Fruit fly (Drosophila melanogaster) whole organism, embryonic: ENCODE data around the gene Eato.

Experiments used
- Aef1 ChIP-seq: fragments of 200-800 bp; sonication (Bioruptor generic); IDR thresholded peaks from 3 replicates; pipeline ENCODE4 v1.3.6; 2022; ENCODE audit warnings: missing biosample characterization, missing genetic modification characterization
- CG10267 ChIP-seq: fragments of 200-800 bp; sonication (Bioruptor generic); optimal IDR thresholded peaks from 2 replicates; lab custom pipeline; 2018; ENCODE audit warnings: missing biosample characterization, mild to moderate bottlenecking, missing genetic modification characterization, moderate library complexity
- CG11093 ChIP-seq: fragments of 200-800 bp; sonication (Bioruptor generic); IDR thresholded peaks from 3 replicates; pipeline ENCODE4 v1.3.6; 2022; ENCODE audit warnings: missing biosample characterization, missing genetic modification characterization
- CG11247 ChIP-seq: fragments of 200-800 bp; sonication (Bioruptor generic); IDR thresholded peaks from 2 replicates; pipeline ENCODE4 v1.3.6; 2022; ENCODE audit warnings: missing biosample characterization, missing genetic modification characterization
- CG13424 ChIP-seq: fragments of 200-800 bp; sonication (Bioruptor generic); optimal IDR thresholded peaks from 2 replicates; lab custom pipeline; 2019; ENCODE audit warnings: missing biosample characterization, mild to moderate bottlenecking, missing genetic modification characterization, moderate library complexity
- CG2712 ChIP-seq: fragments of 200-800 bp; optimal IDR thresholded peaks from 3 replicates; lab custom pipeline; 2019; ENCODE audit warnings: missing biosample characterization, mild to moderate bottlenecking, missing genetic modification characterization, moderate library complexity
- CG3065 ChIP-seq: fragments of 200-800 bp; sonication (Bioruptor generic); optimal IDR thresholded peaks from 2 replicates; lab custom pipeline; 2016; ENCODE audit warnings: missing biosample characterization, missing genetic modification characterization
- CG31365 ChIP-seq: fragments of 200-800 bp; sonication (Bioruptor generic); optimal IDR thresholded peaks from 2 replicates; lab custom pipeline; 2018; ENCODE audit warnings: missing biosample characterization, mild to moderate bottlenecking, missing genetic modification characterization
- CG3847 ChIP-seq: fragments of 200-800 bp; sonication (Bioruptor generic); IDR thresholded peaks from 2 replicates; pipeline ENCODE4 v1.3.6; 2022; ENCODE audit warnings: missing biosample characterization, missing genetic modification characterization
- CG42726 ChIP-seq: fragments of 200-800 bp; sonication (Bioruptor generic); IDR thresholded peaks from 2 replicates; pipeline ENCODE4 v1.3.6; 2022; ENCODE audit warnings: missing biosample characterization, missing genetic modification characterization; ENCODE audit not compliant: partially characterized antibody
- CG6689 ChIP-seq: fragments of 200-800 bp; sonication (Bioruptor generic); IDR thresholded peaks from 2 replicates; pipeline ENCODE4 v1.3.6; 2022; ENCODE audit warnings: missing biosample characterization, missing genetic modification characterization
- CG8388 ChIP-seq: fragments of 200-800 bp; sonication (Bioruptor generic); optimal IDR thresholded peaks from 2 replicates; lab custom pipeline; 2019; ENCODE audit warnings: missing biosample characterization, mild to moderate bottlenecking, missing genetic modification characterization, moderate library complexity
- CG8924 ChIP-seq: fragments of 200-800 bp; optimal IDR thresholded peaks from 3 replicates; lab custom pipeline; 2019; ENCODE audit warnings: missing biosample characterization, mild to moderate bottlenecking, missing genetic modification characterization, moderate library complexity
- CG9215 ChIP-seq: fragments of 200-800 bp; sonication (Bioruptor generic); IDR thresholded peaks from 2 replicates; pipeline ENCODE4 v1.3.6; 2022; ENCODE audit warnings: missing biosample characterization, missing genetic modification characterization
- CkIIα-i1 ChIP-seq: fragments of 200-800 bp; sonication (Bioruptor generic); IDR thresholded peaks from 2 replicates; pipeline ENCODE4 v1.3.6; 2022; ENCODE audit warnings: missing biosample characterization, missing genetic modification characterization
- Fer2 ChIP-seq: fragments of 200-800 bp; sonication (Bioruptor generic); optimal IDR thresholded peaks from 2 replicates; lab custom pipeline; 2018; ENCODE audit warnings: missing biosample characterization, mild to moderate bottlenecking, missing genetic modification characterization, moderate library complexity
- Fer3 ChIP-seq: fragments of 200-800 bp; sonication (Bioruptor generic); optimal IDR thresholded peaks from 2 replicates; lab custom pipeline; 2018; ENCODE audit warnings: missing biosample characterization, mild to moderate bottlenecking, missing genetic modification characterization, moderate library complexity
- HmgZ ChIP-seq: fragments of 200-800 bp; sonication (Bioruptor generic); optimal IDR thresholded peaks from 2 replicates; lab custom pipeline; 2018; ENCODE audit warnings: missing biosample characterization, mild to moderate bottlenecking, missing genetic modification characterization
- NC2α ChIP-seq: fragments of 200-800 bp; sonication (Bioruptor generic); optimal IDR thresholded peaks from 2 replicates; lab custom pipeline; 2016; ENCODE audit warnings: missing biosample characterization, missing genetic modification characterization
- NFAT ChIP-seq: fragments of 200-800 bp; sonication (Bioruptor generic); IDR thresholded peaks from 2 replicates; pipeline ENCODE4 v1.3.6; 2022; ENCODE audit warnings: missing biosample characterization, missing genetic modification characterization
- NfI ChIP-seq: fragments of 200-800 bp; sonication (Bioruptor generic); optimal IDR thresholded peaks from 3 replicates; lab custom pipeline; 2018; ENCODE audit warnings: missing biosample characterization, mild to moderate bottlenecking, missing genetic modification characterization, moderate library complexity
- Oaz ChIP-seq: fragments of 200-800 bp; sonication (Bioruptor generic); IDR thresholded peaks from 2 replicates; pipeline ENCODE4 v1.3.6; 2022; ENCODE audit warnings: missing biosample characterization, missing genetic modification characterization
- Poxn ChIP-seq: fragments of 200-800 bp; sonication (Bioruptor generic); IDR thresholded peaks from 2 replicates; pipeline ENCODE4 v1.3.6; 2022; ENCODE audit warnings: missing biosample characterization, missing genetic modification characterization
- Sin3A ChIP-seq: fragments of >200 bp; optimal IDR thresholded peaks from 2 replicates; lab custom pipeline; 2018
- Sox102F ChIP-seq: fragments of 200-800 bp; sonication (Bioruptor generic); optimal IDR thresholded peaks from 2 replicates; lab custom pipeline; 2018; ENCODE audit warnings: missing biosample characterization, mild to moderate bottlenecking, missing genetic modification characterization, moderate library complexity
- Trl ChIP-seq, 3 experiments: fragments of >200 bp in 2 of 3; fragments of 200-800 bp in 1 of 3; sonication (Bioruptor generic) in 1 of 3; optimal IDR thresholded peaks; 2 replicates in 1 of 3; 3 replicates in 2 of 3; lab custom pipeline; 2016 to 2017; ENCODE audit warnings: missing biosample characterization in 1 of 3, missing genetic modification characterization in 1 of 3
- Vsx1 ChIP-seq: fragments of 200-800 bp; sonication (Bioruptor generic); optimal IDR thresholded peaks from 2 replicates; lab custom pipeline; 2017; ENCODE audit warnings: missing biosample characterization, mild to moderate bottlenecking, missing genetic modification characterization, missing genetic modification reagents
- aop ChIP-seq: fragments of 200-800 bp; sonication (Bioruptor generic); IDR thresholded peaks from 2 replicates; pipeline ENCODE4 v1.3.6; 2022; ENCODE audit warnings: missing biosample characterization, missing genetic modification characterization
- bab2 ChIP-seq: fragments of 200-800 bp; sonication (Bioruptor generic); optimal IDR thresholded peaks from 2 replicates; lab custom pipeline; 2016; ENCODE audit warnings: missing biosample characterization, missing genetic modification characterization
- crp ChIP-seq, 2 experiments: fragments of 200-800 bp; sonication (Bioruptor generic); optimal IDR thresholded peaks; 2 replicates in 1 of 2; 3 replicates in 1 of 2; lab custom pipeline; 2017; ENCODE audit warnings: missing biosample characterization in 2 of 2, missing genetic modification characterization in 2 of 2, mild to moderate bottlenecking in 1 of 2, moderate library complexity in 1 of 2
- da ChIP-seq: fragments of 200-800 bp; sonication (Bioruptor generic); optimal IDR thresholded peaks from 2 replicates; lab custom pipeline; 2016; ENCODE audit warnings: missing biosample characterization, missing genetic modification characterization
- dimm ChIP-seq: fragments of 200-800 bp; sonication (Bioruptor generic); IDR thresholded peaks from 2 replicates; pipeline ENCODE4 v1.3.6; 2022; ENCODE audit warnings: missing biosample characterization, missing genetic modification characterization
- dmrt99B ChIP-seq: fragments of 200-800 bp; sonication (Bioruptor generic); optimal IDR thresholded peaks from 2 replicates; lab custom pipeline; 2018; ENCODE audit warnings: missing biosample characterization, mild to moderate bottlenecking, missing genetic modification characterization, moderate library complexity
- fd3F ChIP-seq: fragments of 200-800 bp; sonication (Bioruptor generic); optimal IDR thresholded peaks from 2 replicates; lab custom pipeline; 2018; ENCODE audit warnings: missing biosample characterization, mild to moderate bottlenecking, missing genetic modification characterization, moderate library complexity
- fd96Cb ChIP-seq: fragments of 200-800 bp; sonication (Bioruptor generic); optimal IDR thresholded peaks from 2 replicates; lab custom pipeline; 2018; ENCODE audit warnings: missing biosample characterization, mild to moderate bottlenecking, missing genetic modification characterization, moderate library complexity
- gce ChIP-seq: fragments of 200-800 bp; sonication (Bioruptor generic); IDR thresholded peaks from 3 replicates; pipeline ENCODE4 v1.3.6; 2022; ENCODE audit warnings: missing biosample characterization, missing genetic modification characterization
- grn ChIP-seq: fragments of 200-800 bp; sonication (Bioruptor generic); optimal IDR thresholded peaks from 3 replicates; lab custom pipeline; 2017; ENCODE audit warnings: missing biosample characterization, missing genetic modification characterization
- hkb ChIP-seq, 2 experiments: fragments of 200-800 bp in 1 of 2; fragments of >200 bp in 1 of 2; sonication (Bioruptor generic) in 1 of 2; IDR thresholded peaks in 1 of 2; optimal IDR thresholded peaks in 1 of 2; 2 replicates each; pipeline versions ENCODE4 v1.3.6 to Lab custom; 2017 to 2022; ENCODE audit warnings: missing biosample characterization in 1 of 2, missing genetic modification characterization in 1 of 2
- hth ChIP-seq: fragments of >200 bp; optimal IDR thresholded peaks from 2 replicates; lab custom pipeline; 2017; ENCODE audit warnings: inconsistent platforms
- kay ChIP-seq: fragments of 200-800 bp; sonication (Bioruptor generic); optimal IDR thresholded peaks from 2 replicates; lab custom pipeline; 2016; ENCODE audit warnings: missing biosample characterization, missing genetic modification characterization
- knrl ChIP-seq: fragments of 200-800 bp; sonication (Bioruptor generic); IDR thresholded peaks from 3 replicates; pipeline ENCODE4 v1.3.6; 2022; ENCODE audit warnings: missing biosample characterization, missing genetic modification characterization; ENCODE audit not compliant: partially characterized antibody
- lola ChIP-seq, 3 experiments: fragments of >200 bp in 2 of 3; fragments of 200-800 bp in 1 of 3; sonication (Bioruptor generic) in 1 of 3; optimal IDR thresholded peaks; 2 replicates each; lab custom pipeline; 2017 to 2019; ENCODE audit warnings: missing biosample characterization in 3 of 3, missing genetic modification characterization in 3 of 3, mild to moderate bottlenecking in 1 of 3, moderate library complexity in 1 of 3
- nom ChIP-seq: fragments of 200-800 bp; sonication (Bioruptor generic); optimal IDR thresholded peaks from 2 replicates; lab custom pipeline; 2017; ENCODE audit warnings: missing biosample characterization, missing genetic modification characterization, mild to moderate bottlenecking, moderate library complexity, missing genetic modification reagents
- p53 ChIP-seq: fragments of 200-800 bp; sonication (Bioruptor generic); optimal IDR thresholded peaks from 2 replicates; lab custom pipeline; 2016; ENCODE audit warnings: missing biosample characterization, missing genetic modification characterization
- peb ChIP-seq: fragments of 200-800 bp; sonication (Bioruptor generic); IDR thresholded peaks from 2 replicates; pipeline ENCODE4 v1.3.6; 2022; ENCODE audit warnings: missing biosample characterization, missing genetic modification characterization
- pho ChIP-seq: fragments of 200-800 bp; sonication (Bioruptor generic); optimal IDR thresholded peaks from 2 replicates; lab custom pipeline; 2016; ENCODE audit warnings: missing biosample characterization, missing genetic modification characterization
- pita ChIP-seq: fragments of 200-800 bp; sonication (Bioruptor generic); optimal IDR thresholded peaks from 2 replicates; lab custom pipeline; 2017; ENCODE audit warnings: missing biosample characterization, mild to moderate bottlenecking, missing genetic modification characterization
- ro ChIP-seq: fragments of 200-800 bp; sonication (Bioruptor generic); IDR thresholded peaks from 2 replicates; pipeline ENCODE4 v1.3.6; 2022; ENCODE audit warnings: missing biosample characterization, missing genetic modification characterization
- schlank ChIP-seq: fragments of 200-800 bp; sonication (Bioruptor generic); optimal IDR thresholded peaks from 2 replicates; lab custom pipeline; 2018; ENCODE audit warnings: missing biosample characterization, mild to moderate bottlenecking, missing genetic modification characterization
- vnd ChIP-seq: fragments of 200-800 bp; sonication (Bioruptor generic); IDR thresholded peaks from 3 replicates; pipeline ENCODE4 v1.3.6; 2022; ENCODE audit warnings: missing biosample characterization, missing genetic modification characterization; ENCODE audit not compliant: partially characterized antibody

The Eato gene

dm6 chr2L:13778648-13779047, 5.2 kb upstream of the Eato start (continued):
- TF ChIP-seq nom: no peak
- peak; percentile 60 for TF ChIP-seq CG8388 (GFP tag; lab: Kevin White, UChicago)
- TF ChIP-seq CG11247: peak; percentile 47
- TF ChIP-seq knrl (GFP tag; lab: Robert Waterston, UW): no peak
- TF ChIP-seq CG13424 (tag; lab: Kevin White, UChicago): peak; percentile 66
- TF ChIP-seq Trl (optimal IDR thresholded peaks at IDR 0.05; lab: Kevin White, UChicago): no peak
- TF ChIP-seq Trl (GFP tag; optimal IDR thresholded peaks at IDR 0.05; lab: Kevin White, UChicago): peak; percentile 39
- peak in 1 of 3 experiments; percentile 52 for TF ChIP-seq lola (GFP tag; optimal IDR thresholded peaks at IDR 0.05; lab: Kevin White, UChicago)
- peak; percentile 70 for TF ChIP-seq CG3847 (GFP tag; lab: Robert Waterston, UW)
- peak; percentile 30 for TF ChIP-seq Vsx1
- no peak for TF ChIP-seq CG42726 (GFP tag; lab: Robert Waterston, UW)
- TF ChIP-seq schlank (tag; lab: Kevin White, UChicago): no peak
- 0 out of 2 replicates have a peak, but pooled peaks have one; percentile 26 for TF ChIP-seq CG6689 (GFP tag; lab: Robert Waterston, UW)
- TF ChIP-seq peb (GFP tag; lab: Robert Waterston, UW): no peak
- TF ChIP-seq crp (GFP tag; optimal IDR thresholded peaks at IDR 0.05; lab: Kevin White, UChicago): no peak
- no peak for TF ChIP-seq vnd
- TF ChIP-seq grn (GFP tag; lab: Kevin White, UChicago): no peak
- no peak for TF ChIP-seq NC2α (GFP tag; lab: Kevin White, UChicago)
- no peak for TF ChIP-seq p53 (GFP tag; lab: Kevin White, UChicago)
- no peak for TF ChIP-seq hth
- peak; percentile 38 for TF ChIP-seq Fer3 (tag; lab: Kevin White, UChicago)
- no peak for TF ChIP-seq CG3065 (GFP tag; lab: Kevin White, UChicago)
- TF ChIP-seq CkIIα-i1 (GFP tag; lab: Robert Waterston, UW): no peak
- TF ChIP-seq Sin3A (lab: Kevin White, UChicago): no peak
- TF ChIP-seq fd3F (GFP tag; lab: Kevin White, UChicago): peak; percentile 40
- no peak for TF ChIP-seq Fer2 (tag; lab: Kevin White, UChicago)
- TF ChIP-seq hkb (optimal IDR thresholded peaks at IDR 0.05; lab: Kevin White, UChicago): no peak
- peak; percentile 69 for TF ChIP-seq hkb (GFP tag; IDR thresholded peaks at IDR 0.05; lab: Robert Waterston, UW)
- TF ChIP-seq CG11093 (GFP tag; lab: Robert Waterston, UW): no peak
- no peak for TF ChIP-seq Oaz (GFP tag; lab: Robert Waterston, UW)
- TF ChIP-seq NfI (GFP tag; lab: Kevin White, UChicago): peak; percentile 53
- TF ChIP-seq dmrt99B (tag; lab: Kevin White, UChicago): peak; percentile 80
- no peak for TF ChIP-seq CG9215 (GFP tag; lab: Robert Waterston, UW)
- TF ChIP-seq NFAT (GFP tag; lab: Robert Waterston, UW): no peak
- peak; percentile 38 for TF ChIP-seq da (GFP tag; lab: Kevin White, UChicago)
- TF ChIP-seq dimm (GFP tag; lab: Robert Waterston, UW): no peak
- TF ChIP-seq kay: peak; percentile 23
- peak; percentile 81 for TF ChIP-seq CG8924
- TF ChIP-seq bab2 (GFP tag; lab: Kevin White, UChicago): peak; percentile 51
- no peak for TF ChIP-seq CG31365
- peak; percentile 19 for TF ChIP-seq HmgZ (tag; lab: Kevin White, UChicago)
- TF ChIP-seq Poxn (GFP tag; lab: Robert Waterston, UW): no peak; the same call in 1 of the 2 replicates
- TF ChIP-seq Aef1: peak; percentile 59
- TF ChIP-seq ro (GFP tag; lab: Robert Waterston, UW): no peak
- TF ChIP-seq pho (GFP tag; lab: Kevin White, UChicago): peak; percentile 68
- peak; percentile 47 for TF ChIP-seq CG10267 (tag; lab: Kevin White, UChicago)
- TF ChIP-seq gce (GFP tag; lab: Robert Waterston, UW): 0 out of 3 replicates have a peak, but pooled peaks have one; percentile 15
- TF ChIP-seq CG2712 (tag; lab: Kevin White, UChicago): peak; percentile 56
- TF ChIP-seq pita (GFP tag; lab: Kevin White, UChicago): no peak
- TF ChIP-seq Sox102F (GFP tag; lab: Kevin White, UChicago): peak; percentile 80
- no peak for TF ChIP-seq aop (GFP tag; lab: Robert Waterston, UW)
- peak; percentile 61 for TF ChIP-seq fd96Cb
